Worm (Caenorhabditis elegans) whole organism, young adult: ENCODE measurements around the gene mob-2.

Experiments
- B0019.2 ChIP-seq: fragments of 200-800 bp; sonication (Bioruptor generic); conservative IDR thresholded peaks from 2 replicates; pipeline ENCODE4 v1.3.6; 2022; ENCODE audit warnings: missing genetic modification reagents, missing genetic modification characterization, missing compliant biosample characterization
- B0336.3 ChIP-seq: fragments of 200-800 bp; sonication (Bioruptor generic); IDR thresholded peaks from 2 replicates; pipeline ENCODE4 v1.3.6; 2022; ENCODE audit warnings: missing genetic modification characterization, missing compliant biosample characterization
- D2030.7 ChIP-seq: fragments of 200-800 bp; sonication (Bioruptor generic); IDR thresholded peaks from 2 replicates; pipeline ENCODE4 v1.3.6; 2022; ENCODE audit warnings: missing genetic modification reagents, missing genetic modification characterization, missing compliant biosample characterization
- F23B12.7 ChIP-seq: sonication (generic microtip); optimal IDR thresholded peaks from 2 replicates; lab custom pipeline; 2017; ENCODE audit warnings: missing genetic modification characterization, mild to moderate bottlenecking, missing compliant biosample characterization, antibody characterized with exemption, moderate library complexity; ENCODE audit not compliant: insufficient read depth
- F55B11.4 ChIP-seq: sonication (generic microtip); optimal IDR thresholded peaks from 2 replicates; lab custom pipeline; 2016; ENCODE audit warnings: missing compliant biosample characterization, missing genetic modification characterization, borderline replicate concordance; ENCODE audit not compliant: insufficient read depth
- K11D2.4 ChIP-seq: fragments of 200-800 bp; sonication (Bioruptor generic); IDR thresholded peaks from 2 replicates; pipeline ENCODE4 v1.3.6; 2022; ENCODE audit warnings: missing genetic modification reagents, missing genetic modification characterization, missing compliant biosample characterization
- Y56A3A.18 ChIP-seq: fragments of 200-800 bp; sonication (Bioruptor generic); IDR thresholded peaks from 2 replicates; pipeline ENCODE4 v1.3.6; 2022; ENCODE audit warnings: missing genetic modification reagents, missing genetic modification characterization, missing compliant biosample characterization
- akir-1 ChIP-seq: fragments of 200-800 bp; sonication (Bioruptor generic); optimal IDR thresholded peaks from 2 replicates; lab custom pipeline; 2018; ENCODE audit warnings: mild to moderate bottlenecking, missing genetic modification characterization, moderate library complexity, missing compliant biosample characterization
- ama-1 ChIP-seq, 3 experiments: fragments of 150-350 bp in 1 of 3; sonication (generic microtip) in 2 of 3; optimal IDR thresholded peaks; 2 replicates each; lab custom pipeline; 2014 to 2018; ENCODE audit warnings: missing biosample characterization in 2 of 3, missing genetic modification characterization in 2 of 3, missing genetic modification reagents in 2 of 3
- aptf-3 ChIP-seq: fragments of 200-800 bp; sonication (Bioruptor generic); IDR thresholded peaks from 2 replicates; pipeline ENCODE4 v1.3.6; 2022; ENCODE audit warnings: missing genetic modification characterization, missing compliant biosample characterization
- atf-7 ChIP-seq: sonication (generic microtip); optimal IDR thresholded peaks from 2 replicates; lab custom pipeline; 2017; ENCODE audit warnings: mild to moderate bottlenecking, missing genetic modification characterization, missing compliant biosample characterization
- bed-2 ChIP-seq: fragments of 200-800 bp; sonication (Bioruptor generic); IDR thresholded peaks from 2 replicates; pipeline ENCODE4 v1.3.6; 2022; ENCODE audit warnings: missing genetic modification reagents, missing genetic modification characterization, missing compliant biosample characterization
- ccch-3 ChIP-seq: fragments of 200-800 bp; sonication (Bioruptor generic); optimal IDR thresholded peaks from 2 replicates; lab custom pipeline; 2018; ENCODE audit warnings: mild to moderate bottlenecking, missing genetic modification characterization, missing compliant biosample characterization
- cebp-2 ChIP-seq: fragments of 200-800 bp; sonication (Bioruptor generic); IDR thresholded peaks from 2 replicates; pipeline ENCODE4 v1.3.6; 2022; ENCODE audit warnings: missing genetic modification characterization, missing compliant biosample characterization
- chd-7 ChIP-seq: sonication (generic microtip); optimal IDR thresholded peaks from 2 replicates; lab custom pipeline; 2016; ENCODE audit warnings: mild to moderate bottlenecking, missing genetic modification characterization, moderate library complexity, missing compliant biosample characterization
- dox-1 ChIP-seq: fragments of 200-800 bp; sonication (Bioruptor generic); IDR thresholded peaks from 2 replicates; pipeline ENCODE4 v1.3.6; 2022; ENCODE audit warnings: missing genetic modification reagents, missing genetic modification characterization, missing compliant biosample characterization
- dpl-1 ChIP-seq: fragments of 150-350 bp; optimal IDR thresholded peaks from 2 replicates; lab custom pipeline; 2014; ENCODE audit warnings: missing biosample characterization, missing genetic modification reagents, missing genetic modification characterization
- efl-1 ChIP-seq: fragments of 150-350 bp; optimal IDR thresholded peaks from 2 replicates; lab custom pipeline; 2014; ENCODE audit warnings: missing biosample characterization, missing genetic modification reagents, missing genetic modification characterization
- egrh-3 ChIP-seq: fragments of 200-800 bp; sonication (Bioruptor generic); IDR thresholded peaks from 2 replicates; pipeline ENCODE4 v1.3.6; 2022; ENCODE audit warnings: missing genetic modification reagents, missing genetic modification characterization, missing compliant biosample characterization
- ets-4 ChIP-seq: fragments of 200-800 bp; sonication (Bioruptor generic); optimal IDR thresholded peaks from 2 replicates; lab custom pipeline; 2018; ENCODE audit warnings: mild to moderate bottlenecking, missing genetic modification characterization, missing compliant biosample characterization
- fkh-3 ChIP-seq: sonication (generic microtip); optimal IDR thresholded peaks from 2 replicates; lab custom pipeline; 2016; ENCODE audit warnings: mild to moderate bottlenecking, missing genetic modification characterization, missing compliant biosample characterization
- hlh-26 ChIP-seq: fragments of 200-800 bp; sonication (Bioruptor generic); conservative IDR thresholded peaks from 2 replicates; pipeline ENCODE4 v1.3.6; 2022; ENCODE audit warnings: missing genetic modification reagents, missing genetic modification characterization, missing compliant biosample characterization
- hrde-1 ChIP-seq: sonication (generic microtip); optimal IDR thresholded peaks from 2 replicates; lab custom pipeline; 2016; ENCODE audit warnings: missing genetic modification characterization, mild to moderate bottlenecking, missing compliant biosample characterization, moderate library complexity, missing genotype, missing genetic modification reagents, borderline replicate concordance
- hsf-1 ChIP-seq: fragments of 200-800 bp; sonication (Bioruptor generic); IDR thresholded peaks from 2 replicates; pipeline ENCODE4 v1.3.6; 2022; ENCODE audit warnings: missing genetic modification reagents, missing genetic modification characterization, missing compliant biosample characterization
- lin-35 ChIP-seq, 3 experiments: fragments of 150-350 bp in 2 of 3; sonication (generic microtip) in 1 of 3; optimal IDR thresholded peaks; 2 replicates each; lab custom pipeline; 2014 to 2018; ENCODE audit warnings: missing biosample characterization in 3 of 3, missing genetic modification characterization in 3 of 3, missing genetic modification reagents in 3 of 3
- lir-1 ChIP-seq: fragments of 200-800 bp; sonication (Bioruptor generic); conservative IDR thresholded peaks from 2 replicates; pipeline ENCODE4 v1.3.6; 2022; ENCODE audit warnings: missing genetic modification reagents, missing genetic modification characterization, missing compliant biosample characterization
- madf-6 ChIP-seq: fragments of 200-800 bp; sonication (Bioruptor generic); IDR thresholded peaks from 2 replicates; pipeline ENCODE4 v1.3.6; 2022; ENCODE audit warnings: missing genetic modification reagents, missing genetic modification characterization, missing compliant biosample characterization
- madf-8 ChIP-seq: fragments of 200-800 bp; sonication (Bioruptor generic); conservative IDR thresholded peaks from 2 replicates; pipeline ENCODE4 v1.3.6; 2022; ENCODE audit warnings: missing genetic modification reagents, missing genetic modification characterization, missing compliant biosample characterization
- mes-4 ChIP-seq: sonication (generic microtip); optimal IDR thresholded peaks from 2 replicates; lab custom pipeline; 2016; ENCODE audit warnings: missing genotype, missing genetic modification characterization, missing compliant biosample characterization
- mxl-1 ChIP-seq: sonication (generic microtip); optimal IDR thresholded peaks from 2 replicates; lab custom pipeline; 2016; ENCODE audit warnings: missing genetic modification characterization, missing compliant biosample characterization
- nfya-1 ChIP-seq: sonication (generic microtip); optimal IDR thresholded peaks from 2 replicates; lab custom pipeline; 2017; ENCODE audit warnings: antibody characterized with exemption, missing compliant biosample characterization, missing genetic modification characterization, borderline replicate concordance; ENCODE audit not compliant: insufficient read depth
- nfya-2 ChIP-seq: fragments of 200-800 bp; sonication (Bioruptor generic); IDR thresholded peaks from 2 replicates; pipeline ENCODE4 v1.3.6; 2022; ENCODE audit warnings: missing genetic modification reagents, missing genetic modification characterization, missing compliant biosample characterization
- nfyb-1 ChIP-seq: fragments of 200-800 bp; sonication (Bioruptor generic); IDR thresholded peaks from 2 replicates; pipeline ENCODE4 v1.3.6; 2022; ENCODE audit warnings: missing genetic modification reagents, missing genetic modification characterization, missing compliant biosample characterization
- nhr-120 ChIP-seq: fragments of 200-800 bp; sonication (Bioruptor generic); IDR thresholded peaks from 2 replicates; pipeline ENCODE4 v1.3.6; 2022; ENCODE audit warnings: missing genetic modification characterization, missing compliant biosample characterization
- nhr-179 ChIP-seq: sonication (generic microtip); optimal IDR thresholded peaks from 2 replicates; lab custom pipeline; 2016; ENCODE audit warnings: mild to moderate bottlenecking, missing genetic modification characterization, missing compliant biosample characterization
- pha-4 ChIP-seq: fragments of 150-350 bp; sonication (generic microtip); optimal IDR thresholded peaks from 2 replicates; lab custom pipeline; 2014; ENCODE audit warnings: missing biosample characterization, missing genetic modification reagents, missing genetic modification characterization
- repo-1 ChIP-seq: sonication (generic microtip); optimal IDR thresholded peaks from 2 replicates; lab custom pipeline; 2017; ENCODE audit warnings: mild to moderate bottlenecking, missing genetic modification characterization, missing compliant biosample characterization
- sdz-38 ChIP-seq: sonication (generic microtip); optimal IDR thresholded peaks from 2 replicates; lab custom pipeline; 2016; ENCODE audit warnings: missing genotype, missing genetic modification characterization, missing compliant biosample characterization
- sea-2 ChIP-seq: fragments of 200-800 bp; sonication (Bioruptor generic); IDR thresholded peaks from 2 replicates; pipeline ENCODE4 v1.3.6; 2022; ENCODE audit warnings: missing genetic modification characterization, missing compliant biosample characterization
- snpc-3.4 ChIP-seq: sonication (generic microtip); optimal IDR thresholded peaks from 2 replicates; lab custom pipeline; 2017; ENCODE audit warnings: missing genetic modification characterization, mild to moderate bottlenecking, missing compliant biosample characterization, antibody characterized with exemption, moderate library complexity, missing genotype, missing genetic modification reagents
- snpc-4 ChIP-seq, 5 experiments: fragments of 150-350 bp in 1 of 5; sonication (generic microtip) in 4 of 5; optimal IDR thresholded peaks; 2 replicates each; lab custom pipeline; 2014 to 2018; ENCODE audit warnings: missing genetic modification characterization in 5 of 5, missing biosample characterization in 3 of 5, antibody characterized with exemption in 2 of 5, mild to moderate bottlenecking in 2 of 5, missing compliant biosample characterization in 2 of 5, missing genotype in 2 of 5, moderate library complexity in 2 of 5, missing genetic modification reagents in 1 of 5
- zfh-2 ChIP-seq: fragments of 200-800 bp; sonication (Bioruptor generic); conservative IDR thresholded peaks from 2 replicates; pipeline ENCODE4 v1.3.6; 2022; ENCODE audit warnings: missing genetic modification reagents, missing genetic modification characterization, missing compliant biosample characterization
- ztf-25 ChIP-seq: fragments of 200-800 bp; sonication (Bioruptor generic); IDR thresholded peaks from 2 replicates; pipeline ENCODE4 v1.3.6; 2022; ENCODE audit warnings: missing genetic modification reagents, missing genetic modification characterization, missing compliant biosample characterization
- ztf-3 ChIP-seq: fragments of 200-800 bp; sonication (Bioruptor generic); optimal IDR thresholded peaks from 2 replicates; lab custom pipeline; 2018; ENCODE audit warnings: mild to moderate bottlenecking, missing genetic modification characterization, missing compliant biosample characterization
- ztf-6 ChIP-seq: fragments of 200-800 bp; sonication (Bioruptor generic); IDR thresholded peaks from 2 replicates; pipeline ENCODE4 v1.3.6; 2022; ENCODE audit warnings: missing genetic modification reagents, missing genetic modification characterization, missing compliant biosample characterization

mob-2 gene

DNA sequence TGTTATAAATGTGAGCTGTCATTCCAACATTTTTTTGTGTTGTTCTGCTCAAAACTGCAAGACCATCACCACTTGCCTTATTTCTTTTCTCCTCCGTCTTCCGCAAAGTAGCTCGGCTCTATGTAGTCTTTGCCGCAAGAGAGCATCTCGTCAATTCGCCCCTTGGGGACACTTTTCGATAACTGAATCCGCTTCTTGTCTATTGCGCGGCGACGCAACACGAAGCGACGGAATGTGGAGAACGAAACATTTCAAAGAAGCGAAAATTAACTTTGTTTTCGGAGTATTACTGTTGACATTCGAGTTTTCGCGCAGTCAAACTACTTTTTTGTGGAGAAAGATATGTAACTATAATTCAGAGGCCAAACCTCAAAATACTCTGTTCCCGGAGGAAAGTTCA, 28.3 kb upstream of the mob-2 start:
- TF ChIP-seq nfya-2 (GFP tag; lab: Robert Waterston, UW) (no peak), ztf-25 (GFP tag; lab: Robert Waterston, UW) (no peak), aptf-3 (no peak), hrde-1 (tag; lab: Kevin White, UChicago) (no peak), chd-7 (tag; lab: Kevin White, UChicago) (no peak), fkh-3 (no peak), cebp-2 (GFP tag; lab: Robert Waterston, UW) (no peak), mes-4 (tag; lab: Kevin White, UChicago) (no peak), bed-2 (GFP tag; lab: Robert Waterston, UW) (no peak), atf-7 (no peak), hlh-26 (no peak), ets-4 (GFP tag; lab: Kevin White, UChicago) (no peak), F23B12.7 (tag; lab: Kevin White, UChicago) (no peak), efl-1 (GFP tag; lab: Kevin White, UChicago) (no peak), nhr-120 (GFP tag; lab: Robert Waterston, UW) (no peak), hsf-1 (GFP tag; lab: Robert Waterston, UW) (no peak), akir-1 (GFP tag; lab: Kevin White, UChicago) (no peak), pha-4 (no peak), ama-1 (optimal IDR thresholded peaks at IDR 0.05; lab: Kevin White, UChicago) (no peak), ama-1 (GFP tag; optimal IDR thresholded peaks at IDR 0.05; lab: Kevin White, UChicago) (no peak), madf-8 (GFP tag; lab: Robert Waterston, UW) (no peak)

DNA sequence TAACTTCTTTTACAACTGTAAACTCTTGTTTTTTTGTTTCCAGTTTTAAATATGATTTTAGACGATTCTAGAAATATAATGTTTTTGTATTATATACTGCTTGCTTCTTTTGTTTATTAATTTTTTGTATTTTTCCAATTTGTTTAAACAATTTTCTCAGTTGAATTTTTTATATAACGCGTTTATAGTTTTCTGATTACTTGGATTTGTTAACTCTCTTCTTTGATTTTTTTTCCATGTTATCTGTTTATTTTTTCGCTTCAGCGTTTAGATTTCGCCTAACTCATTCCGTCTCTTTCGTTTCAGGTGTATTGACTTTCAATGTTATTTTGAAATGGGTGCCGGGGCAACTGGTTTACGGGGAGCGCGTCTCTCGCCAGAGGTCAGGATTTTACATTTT, 21.0 kb upstream of the mob-2 start, which contains the start of gene gpa-6:
gpa-6 (plus strand) TSS at position 301 of the 400 bp plus-strand sequence.
- TF ChIP-seq B0019.2 (no peak), sdz-38 (tag; lab: Kevin White, UChicago) (no peak), ccch-3 (GFP tag; lab: Kevin White, UChicago) (no peak), repo-1 (tag; lab: Kevin White, UChicago) (no peak), akir-1 (GFP tag; lab: Kevin White, UChicago) (no peak), ztf-6 (GFP tag; lab: Robert Waterston, UW) (no peak), lin-35 (GFP tag; optimal IDR thresholded peaks at IDR 0.05; lab: Kevin White, UChicago) (no peak), egrh-3 (GFP tag; lab: Robert Waterston, UW) (no peak), F23B12.7 (tag; lab: Kevin White, UChicago) (no peak), lir-1 (GFP tag; lab: Robert Waterston, UW) (no peak), mes-4 (tag; lab: Kevin White, UChicago) (no peak), nhr-179 (tag; lab: Kevin White, UChicago) (no peak), nfyb-1 (GFP tag; lab: Robert Waterston, UW) (no peak), dox-1 (GFP tag; lab: Robert Waterston, UW) (no peak), snpc-3.4 (tag; lab: Kevin White, UChicago) (no peak), madf-6 (no peak)
- TF ChIP-seq, all 124 proteins: peak for 0

DNA sequence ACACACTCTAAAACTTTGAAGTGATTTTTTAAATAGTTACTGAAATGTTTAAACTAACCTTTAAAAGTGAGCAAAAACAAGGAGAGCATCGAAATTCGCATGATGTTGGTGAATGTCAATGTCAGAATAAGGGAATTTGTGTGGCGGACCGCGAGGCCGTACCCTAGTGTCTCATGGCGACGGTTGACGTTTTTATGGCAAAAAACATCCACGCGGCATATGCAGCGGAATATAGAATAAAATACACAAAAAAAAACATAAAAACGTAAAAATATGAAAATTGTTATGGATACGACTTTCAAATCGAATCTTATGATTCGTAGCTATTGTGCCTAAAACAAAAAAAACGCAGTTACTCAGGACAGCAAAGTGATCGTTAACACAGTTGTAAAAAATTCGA, 20.0 kb upstream of the mob-2 start, which contains the start of gene cwp-5:
cwp-5 (minus strand) TSS at position 101 of the 400 bp plus-strand sequence.
- TF ChIP-seq sea-2 (GFP tag; lab: Robert Waterston, UW) (no peak), K11D2.4 (GFP tag; lab: Robert Waterston, UW) (no peak), snpc-4 (GFP tag; optimal IDR thresholded peaks at IDR 0.05; lab: Kevin White, UChicago) (no peak), snpc-4 (tag; optimal IDR thresholded peaks at IDR 0.05; lab: Kevin White, UChicago) (no peak), dox-1 (GFP tag; lab: Robert Waterston, UW) (no peak), dpl-1 (GFP tag; lab: Kevin White, UChicago) (no peak), F55B11.4 (tag; lab: Kevin White, UChicago) (no peak), ztf-6 (GFP tag; lab: Robert Waterston, UW) (no peak), B0336.3 (no peak), cebp-2 (GFP tag; lab: Robert Waterston, UW) (no peak), D2030.7 (GFP tag; lab: Robert Waterston, UW) (no peak), zfh-2 (GFP tag; lab: Robert Waterston, UW) (no peak), nfya-1 (tag; lab: Kevin White, UChicago) (no peak), ztf-3 (no peak), mxl-1 (no peak), Y56A3A.18 (GFP tag; lab: Robert Waterston, UW) (no peak), ccch-3 (GFP tag; lab: Kevin White, UChicago) (no peak)
